Worm (Caenorhabditis elegans) whole organism, midembryonic: ENCODE results near the gene F13B12.6.

Experiments
- flt-1 ChIP-seq: fragments of 200-800 bp; sonication (Bioruptor generic); IDR thresholded peaks from 2 replicates; pipeline ENCODE4 v1.3.6; 2022; ENCODE audit warnings: missing genetic modification characterization, missing compliant biosample characterization
- med-1 ChIP-seq: sonication (generic microtip); optimal IDR thresholded peaks from 2 replicates; lab custom pipeline; 2017; ENCODE audit warnings: missing genetic modification characterization, mild to moderate bottlenecking, missing compliant biosample characterization, antibody characterized with exemption, missing genetic modification reagents; ENCODE audit not compliant: insufficient read depth
- tab-1 ChIP-seq: fragments of 200-800 bp; sonication (Bioruptor generic); IDR thresholded peaks from 2 replicates; pipeline ENCODE4 v1.3.6; 2022; ENCODE audit warnings: missing genetic modification characterization, missing compliant biosample characterization
- ztf-23 ChIP-seq: fragments of 200-800 bp; sonication (Bioruptor generic); IDR thresholded peaks from 2 replicates; pipeline ENCODE4 v1.3.6; 2022; ENCODE audit warnings: missing genetic modification reagents, missing genetic modification characterization, missing compliant biosample characterization
- ztf-29 ChIP-seq: fragments of 200-800 bp; sonication (Bioruptor generic); IDR thresholded peaks from 2 replicates; pipeline ENCODE4 v1.3.6; 2022; ENCODE audit warnings: missing genetic modification reagents, missing genetic modification characterization, missing compliant biosample characterization

- TF ChIP-seq ztf-29 (GFP tag; lab: Robert Waterston, UW) (no peak), flt-1 (no peak), ztf-23 (GFP tag; lab: Robert Waterston, UW) (no peak), tab-1 (GFP tag; lab: Robert Waterston, UW) (no peak), med-1 (GFP tag; lab: Kevin White, UChicago) (no peak)
Measured at ce11 chrIV:10380626-10381025, 37.1 kb downstream of the F13B12.6 start.
